Worm (Caenorhabditis elegans) whole organism, L3 larva: ENCODE measurements around the gene fkh-4.

Source experiments
- ceh-28 ChIP-seq: fragments of 150-350 bp; optimal IDR thresholded peaks from 2 replicates; lab custom pipeline; 2014; ENCODE audit warnings: missing biosample characterization, missing genetic modification reagents, missing genetic modification characterization
- pqm-1 ChIP-seq: fragments of 150-350 bp; optimal IDR thresholded peaks from 2 replicates; lab custom pipeline; 2017; ENCODE audit warnings: missing biosample characterization, missing genetic modification characterization, inconsistent platforms

- TF ChIP-seq pqm-1 (tag; lab: Kevin White, UChicago) (peak; percentile 95), ceh-28 (tag; lab: Kevin White, UChicago) (no peak)
These were observed 12.9 kb downstream of the fkh-4 start, which contains the start of gene C29F7.2 for ce11 chrX:13415722-13416121.
